Worm (Caenorhabditis elegans): ENCODE measurements around the gene zip-8.

DNA sequence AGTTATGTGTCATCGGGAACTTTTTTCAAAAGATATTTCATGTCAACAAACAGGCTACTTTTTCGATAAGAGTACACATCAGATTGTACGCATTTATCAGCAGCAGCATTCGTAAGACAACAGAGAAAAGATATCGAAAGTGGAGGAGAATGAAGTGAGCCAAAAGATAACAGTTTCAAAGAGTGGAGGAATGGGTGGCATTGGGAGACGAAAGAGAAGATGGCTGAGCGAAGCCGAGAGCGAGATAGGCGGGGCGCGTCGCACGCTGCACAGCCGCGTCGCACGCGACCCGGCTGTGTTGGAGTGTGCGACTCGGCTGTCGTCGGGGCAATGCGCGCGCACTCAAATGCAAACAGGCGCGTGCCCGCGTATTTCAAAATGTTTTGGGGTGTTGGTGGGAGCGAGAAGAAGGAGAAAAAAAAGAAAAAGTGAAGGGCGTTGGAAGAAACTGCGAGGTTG is 14.6 kb upstream of the zip-8 start:
- TF ChIP-seq nhr-12 (tag; optimal IDR thresholded peaks at IDR 0.05) (no peak), nhr-76 (tag; optimal IDR thresholded peaks at IDR 0.05) (no peak), unc-62 (GFP tag; optimal IDR thresholded peaks at IDR 0.05) (no peak), elt-3 (tag; optimal IDR thresholded peaks at IDR 0.05) (no peak)

All from whole organism, mixed stage, embryonic.